Worm (Caenorhabditis elegans) whole organism, L1 larva: ENCODE measurements around the gene semi-1.
A peak's percentile ranks its signal among the peaks of the same experiment; 100 is the strongest.

Source experiments
- C16A3.4 ChIP-seq: fragments of 150-350 bp; optimal IDR thresholded peaks from 2 replicates; lab custom pipeline; 2014; ENCODE audit warnings: missing biosample characterization, missing genetic modification characterization
- F16B12.6 ChIP-seq: fragments of 150-350 bp; optimal IDR thresholded peaks from 2 replicates; lab custom pipeline; 2014; ENCODE audit warnings: missing biosample characterization, missing genetic modification characterization
- aha-1 ChIP-seq: fragments of 150-350 bp; optimal IDR thresholded peaks from 2 replicates; lab custom pipeline; 2014; ENCODE audit warnings: missing biosample characterization, missing genetic modification characterization
- alr-1 ChIP-seq: fragments of 200-800 bp; sonication (Bioruptor generic); optimal IDR thresholded peaks from 2 replicates; lab custom pipeline; 2018; ENCODE audit warnings: borderline replicate concordance, mild to moderate bottlenecking, missing genetic modification characterization, missing compliant biosample characterization
- aly-2 ChIP-seq: fragments of 150-350 bp; optimal IDR thresholded peaks from 2 replicates; lab custom pipeline; 2014; ENCODE audit warnings: missing biosample characterization, missing genetic modification characterization
- ama-1 ChIP-seq: fragments of 150-350 bp; optimal IDR thresholded peaks from 2 replicates; lab custom pipeline; 2014
- ceh-8 ChIP-seq: fragments of 200-800 bp; sonication (Bioruptor generic); optimal IDR thresholded peaks from 2 replicates; lab custom pipeline; 2018; ENCODE audit warnings: mild to moderate bottlenecking, missing genetic modification characterization, moderate library complexity, missing compliant biosample characterization
- ceh-82 ChIP-seq, 3 experiments: fragments of 150-350 bp in 1 of 3; sonication (generic microtip) in 2 of 3; optimal IDR thresholded peaks; 2 replicates each; lab custom pipeline; 2014 to 2017; ENCODE audit warnings: missing biosample characterization in 3 of 3, missing genetic modification characterization in 3 of 3
- ceh-88 ChIP-seq: fragments of 200-800 bp; sonication (Bioruptor generic); IDR thresholded peaks from 2 replicates; pipeline ENCODE4 v1.3.6; 2022; ENCODE audit warnings: missing genetic modification characterization, missing compliant biosample characterization
- ceh-90 ChIP-seq: sonication (generic microtip); optimal IDR thresholded peaks from 2 replicates; lab custom pipeline; 2016; ENCODE audit warnings: missing genetic modification characterization, missing compliant biosample characterization
- dsc-1 ChIP-seq: sonication (generic microtip); optimal IDR thresholded peaks from 2 replicates; lab custom pipeline; 2016; ENCODE audit warnings: mild to moderate bottlenecking, missing genetic modification characterization, missing compliant biosample characterization
- efl-1 ChIP-seq, 4 experiments: fragments of 150-350 bp; optimal IDR thresholded peaks in 3 of 4; peaks in 1 of 4; 1 replicate in 1 of 4; 2 replicates in 3 of 4; lab custom pipeline; 2014; ENCODE audit warnings: missing biosample characterization in 2 of 4, missing genetic modification characterization in 2 of 4, missing genetic modification reagents in 2 of 4
- egl-13 ChIP-seq: sonication (generic microtip); optimal IDR thresholded peaks from 2 replicates; lab custom pipeline; 2016; ENCODE audit warnings: missing genotype, missing genetic modification reagents, missing genetic modification characterization, missing compliant biosample characterization
- egl-27 ChIP-seq, 2 experiments: fragments of 150-350 bp in 1 of 2; sonication (generic microtip); optimal IDR thresholded peaks; 3 replicates each; lab custom pipeline; 2017 to 2018; ENCODE audit warnings: missing biosample characterization in 2 of 2, missing genetic modification characterization in 2 of 2, missing genetic modification reagents in 2 of 2
- elt-3 ChIP-seq, 6 experiments: fragments of 150-350 bp in 1 of 6; sonication (generic microtip); optimal IDR thresholded peaks; 2 replicates each; lab custom pipeline; 2017 to 2018; ENCODE audit warnings: missing biosample characterization in 6 of 6, missing genetic modification characterization in 6 of 6, inconsistent platforms in 1 of 6
- ets-5 ChIP-seq: fragments of 200-800 bp; sonication (Bioruptor generic); IDR thresholded peaks from 2 replicates; pipeline ENCODE4 v1.3.6; 2022; ENCODE audit warnings: missing genetic modification characterization, missing compliant biosample characterization
- fkh-8 ChIP-seq: sonication (generic microtip); optimal IDR thresholded peaks from 2 replicates; lab custom pipeline; 2016; ENCODE audit warnings: mild to moderate bottlenecking, missing genetic modification characterization, missing compliant biosample characterization
- fos-1 ChIP-seq: fragments of 150-350 bp; optimal IDR thresholded peaks from 2 replicates; lab custom pipeline; 2014; ENCODE audit warnings: missing biosample characterization, missing genetic modification characterization
- irx-1 ChIP-seq: sonication (generic microtip); optimal IDR thresholded peaks from 2 replicates; lab custom pipeline; 2016; ENCODE audit warnings: missing genetic modification characterization, missing compliant biosample characterization
- isw-1 ChIP-seq: fragments of 200-800 bp; sonication (Bioruptor generic); IDR thresholded peaks from 2 replicates; pipeline ENCODE4 v1.3.6; 2022; ENCODE audit warnings: missing genetic modification characterization, missing compliant biosample characterization
- lin-13 ChIP-seq: fragments of 150-350 bp; optimal IDR thresholded peaks from 2 replicates; lab custom pipeline; 2014; ENCODE audit warnings: missing biosample characterization, missing genetic modification reagents, missing genetic modification characterization
- lin-14 ChIP-seq: fragments of 200-800 bp; sonication (Bioruptor generic); optimal IDR thresholded peaks from 2 replicates; lab custom pipeline; 2018; ENCODE audit warnings: mild to moderate bottlenecking, missing genetic modification characterization, moderate library complexity, missing compliant biosample characterization
- lin-15B ChIP-seq: fragments of 150-350 bp; sonication (generic microtip); optimal IDR thresholded peaks from 3 replicates; lab custom pipeline; 2014; ENCODE audit warnings: missing biosample characterization, missing genetic modification characterization
- lin-35 ChIP-seq, 2 experiments: fragments of 150-350 bp; optimal IDR thresholded peaks; 2 replicates each; lab custom pipeline; 2014; ENCODE audit warnings: missing biosample characterization in 2 of 2, missing genetic modification characterization in 2 of 2, missing genetic modification reagents in 2 of 2
- lin-39 ChIP-seq: fragments of 150-350 bp; optimal IDR thresholded peaks from 2 replicates; lab custom pipeline; 2014; ENCODE audit warnings: missing biosample characterization, missing genetic modification reagents, missing genetic modification characterization
- lsy-2 ChIP-seq, 2 experiments: fragments of 150-350 bp; optimal IDR thresholded peaks; 2 replicates each; lab custom pipeline; 2014; ENCODE audit warnings: missing biosample characterization in 2 of 2, missing genetic modification characterization in 2 of 2
- mdl-1 ChIP-seq, 2 experiments: fragments of 150-350 bp; optimal IDR thresholded peaks; 2 replicates each; lab custom pipeline; 2014 to 2017; ENCODE audit warnings: missing biosample characterization in 2 of 2, missing genetic modification characterization in 2 of 2, inconsistent platforms in 1 of 2
- mef-2 ChIP-seq: fragments of 150-350 bp; optimal IDR thresholded peaks from 2 replicates; lab custom pipeline; 2014; ENCODE audit warnings: missing biosample characterization, missing genetic modification characterization
- nhr-11 ChIP-seq: fragments of 150-350 bp; optimal IDR thresholded peaks from 2 replicates; lab custom pipeline; 2014; ENCODE audit warnings: missing biosample characterization, missing genetic modification characterization
- nhr-19 ChIP-seq: fragments of 200-800 bp; sonication (Bioruptor generic); conservative IDR thresholded peaks from 2 replicates; pipeline ENCODE4 v1.3.6; 2022; ENCODE audit warnings: missing genetic modification characterization, missing compliant biosample characterization
- nhr-237 ChIP-seq: fragments of 150-350 bp; optimal IDR thresholded peaks from 2 replicates; lab custom pipeline; 2014; ENCODE audit warnings: missing biosample characterization, missing genetic modification characterization
- nhr-28 ChIP-seq: fragments of 150-350 bp; optimal IDR thresholded peaks from 2 replicates; lab custom pipeline; 2014; ENCODE audit warnings: missing biosample characterization, missing genetic modification characterization
- nhr-71 ChIP-seq: sonication (generic microtip); optimal IDR thresholded peaks from 2 replicates; lab custom pipeline; 2016; ENCODE audit warnings: mild to moderate bottlenecking, missing genetic modification characterization, moderate library complexity, missing compliant biosample characterization
- nhr-76 ChIP-seq: sonication (generic microtip); optimal IDR thresholded peaks from 2 replicates; lab custom pipeline; 2017; ENCODE audit warnings: missing biosample characterization, missing genetic modification characterization
- nhr-77 ChIP-seq: fragments of 150-350 bp; optimal IDR thresholded peaks from 2 replicates; lab custom pipeline; 2014; ENCODE audit warnings: missing biosample characterization, missing genetic modification characterization
- nhr-85 ChIP-seq: sonication (generic microtip); peaks from one replicate; lab custom pipeline; 2016; ENCODE audit warnings: missing genetic modification characterization, inconsistent platforms, missing compliant biosample characterization
- nhr-90 ChIP-seq: sonication (generic microtip); optimal IDR thresholded peaks from 2 replicates; lab custom pipeline; 2016; ENCODE audit warnings: mild to moderate bottlenecking, missing genetic modification characterization, missing compliant biosample characterization; ENCODE audit not compliant: poor library complexity
- pag-3 ChIP-seq: sonication (generic microtip); optimal IDR thresholded peaks from 2 replicates; lab custom pipeline; 2017; ENCODE audit warnings: missing genetic modification characterization, mild to moderate bottlenecking, missing compliant biosample characterization, antibody characterized with exemption, borderline replicate concordance; ENCODE audit not compliant: insufficient read depth
- pax-3 ChIP-seq: fragments of 200-800 bp; sonication (Bioruptor generic); optimal IDR thresholded peaks from 2 replicates; lab custom pipeline; 2018; ENCODE audit warnings: mild to moderate bottlenecking, missing genetic modification characterization, moderate library complexity, missing compliant biosample characterization
- rnt-1 ChIP-seq: sonication (generic microtip); optimal IDR thresholded peaks from 2 replicates; lab custom pipeline; 2016; ENCODE audit warnings: mild to moderate bottlenecking, missing genetic modification characterization, moderate library complexity, missing compliant biosample characterization
- skn-1 ChIP-seq: fragments of 150-350 bp; optimal IDR thresholded peaks from 2 replicates; lab custom pipeline; 2014; ENCODE audit warnings: missing biosample characterization, missing genetic modification characterization
- snpc-4 ChIP-seq: fragments of 150-350 bp; optimal IDR thresholded peaks from 2 replicates; lab custom pipeline; 2014; ENCODE audit warnings: missing biosample characterization, missing genetic modification characterization
- sox-4 ChIP-seq: sonication (generic microtip); optimal IDR thresholded peaks from 2 replicates; lab custom pipeline; 2016; ENCODE audit warnings: missing genetic modification characterization, missing compliant biosample characterization
- swsn-7 ChIP-seq: sonication (generic microtip); optimal IDR thresholded peaks from 2 replicates; lab custom pipeline; 2016; ENCODE audit warnings: missing genetic modification characterization, missing compliant biosample characterization
- tlp-1 ChIP-seq: fragments of 150-350 bp; optimal IDR thresholded peaks from 2 replicates; lab custom pipeline; 2014; ENCODE audit warnings: missing biosample characterization, missing genetic modification characterization
- unc-130 ChIP-seq: fragments of 150-350 bp; optimal IDR thresholded peaks from 2 replicates; lab custom pipeline; 2017; ENCODE audit warnings: missing biosample characterization, missing genetic modification characterization, inconsistent platforms
- unc-30 ChIP-seq: sonication (generic microtip); optimal IDR thresholded peaks from 2 replicates; lab custom pipeline; 2017; ENCODE audit warnings: missing biosample characterization, missing genetic modification characterization
- unc-62 ChIP-seq: fragments of 150-350 bp; optimal IDR thresholded peaks from 2 replicates; lab custom pipeline; 2014; ENCODE audit warnings: missing biosample characterization, missing genetic modification reagents, missing genetic modification characterization
- unc-86 ChIP-seq: sonication (generic microtip); optimal IDR thresholded peaks from 2 replicates; lab custom pipeline; 2016; ENCODE audit warnings: missing genetic modification characterization, missing compliant biosample characterization
- unc-98 ChIP-seq: fragments of 200-800 bp; sonication (Bioruptor generic); IDR thresholded peaks from 2 replicates; pipeline ENCODE4 v1.3.6; 2022; ENCODE audit warnings: missing genetic modification characterization, missing compliant biosample characterization
- xbp-1 ChIP-seq: sonication (generic microtip); optimal IDR thresholded peaks from 2 replicates; lab custom pipeline; 2016; ENCODE audit warnings: missing genetic modification characterization, missing compliant biosample characterization
- zag-1 ChIP-seq: fragments of 150-350 bp; optimal IDR thresholded peaks from 2 replicates; lab custom pipeline; 2014; ENCODE audit warnings: missing biosample characterization, missing genetic modification characterization
- ztf-11 ChIP-seq, 2 experiments: sonication (generic microtip); optimal IDR thresholded peaks; 2 replicates each; lab custom pipeline; 2016 to 2017; ENCODE audit warnings: missing genetic modification characterization in 2 of 2, missing biosample characterization in 1 of 2, missing compliant biosample characterization in 1 of 2

semi-1 gene

DNA sequence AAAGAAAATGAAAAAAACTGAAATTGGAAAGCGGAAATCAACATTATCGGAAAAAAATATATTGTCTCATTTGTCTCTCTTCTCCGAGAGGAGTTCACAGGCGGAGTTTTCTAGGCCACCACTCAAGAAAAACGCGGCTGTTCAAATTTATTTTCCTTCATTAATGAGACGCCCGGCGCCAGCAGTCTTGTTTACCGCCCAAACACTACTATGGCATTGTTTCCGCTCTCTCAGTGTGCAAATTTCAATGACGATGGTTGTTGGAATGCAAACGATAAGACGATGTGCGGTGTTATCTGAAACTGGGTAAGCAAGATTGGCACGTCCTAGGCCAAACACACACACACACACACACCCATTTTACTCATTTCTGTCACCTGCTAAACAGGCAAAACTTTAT lies 41.7 kb upstream of the semi-1 start, which contains the start of gene cav-2 (continued):
- peak; percentile 71 for TF ChIP-seq lin-15B (tag; lab: Kevin White, UChicago)
- peak; percentile 50 for TF ChIP-seq nhr-11 (tag; lab: Kevin White, UChicago)
- TF ChIP-seq nhr-19: peak; percentile 88
- no peak for TF ChIP-seq zag-1
- TF ChIP-seq egl-13 (tag; lab: Kevin White, UChicago): peak; percentile 94
- peak; percentile 86 for TF ChIP-seq unc-98 (GFP tag; lab: Robert Waterston, UW)
- TF ChIP-seq snpc-4: peak; percentile 33
- TF ChIP-seq fos-1 (tag; lab: Kevin White, UChicago): peak; percentile 72
- peak; percentile 97 for TF ChIP-seq ceh-90 (tag; lab: Kevin White, UChicago)
- TF ChIP-seq lsy-2 (tag; optimal IDR thresholded peaks at IDR 0.05; lab: Kevin White, UChicago): peak; percentile 83 to 84
- peak; percentile 68 for TF ChIP-seq lin-39 (tag; lab: Kevin White, UChicago)
- peak; percentile 75 for TF ChIP-seq unc-86 (tag; lab: Kevin White, UChicago)
- no peak for TF ChIP-seq unc-30 (tag; lab: Kevin White, UChicago)
- TF ChIP-seq efl-1 (optimal IDR thresholded peaks at IDR 0.05; lab: Kevin White, UChicago): peak; percentile 89 to 97
- TF ChIP-seq efl-1 (GFP tag; optimal IDR thresholded peaks at IDR 0.05 in 1 of 2; lab: Kevin White, UChicago): peak; percentile 97 to 99
- peak; percentile 92 for TF ChIP-seq sox-4 (tag; lab: Kevin White, UChicago)
- TF ChIP-seq nhr-28 (tag; lab: Kevin White, UChicago): no peak
- peak; percentile 99 for TF ChIP-seq pax-3 (tag; lab: Kevin White, UChicago)
- peak in 1 of 2 experiments; percentile 50 for TF ChIP-seq mdl-1 (tag; optimal IDR thresholded peaks at IDR 0.05; lab: Kevin White, UChicago)
- TF ChIP-seq aly-2: no peak
- no peak for TF ChIP-seq ama-1 (lab: Kevin White, UChicago)
- TF ChIP-seq lin-35 (GFP tag; optimal IDR thresholded peaks at IDR 0.05; lab: Kevin White, UChicago): peak; percentile 96
- TF ChIP-seq swsn-7 (tag; lab: Kevin White, UChicago): peak; percentile 86
- TF ChIP-seq nhr-237 (tag; lab: Kevin White, UChicago): peak; percentile 56
- 0 out of 2 replicates have a peak, but pooled peaks have one; percentile 29 for TF ChIP-seq ceh-88
- TF ChIP-seq skn-1 (tag; lab: Kevin White, UChicago): peak; percentile 42
- TF ChIP-seq xbp-1: peak; percentile 88
- peak in 2 of 6 experiments; percentile 38 to 78 for TF ChIP-seq elt-3 (tag; optimal IDR thresholded peaks at IDR 0.05; lab: Kevin White, UChicago)
- TF ChIP-seq isw-1 (GFP tag; lab: Robert Waterston, UW): peak; percentile 79
- peak; percentile 65 for TF ChIP-seq lin-13
- no peak for TF ChIP-seq aha-1 (tag; lab: Kevin White, UChicago)
- peak; percentile 82 for TF ChIP-seq lin-14 (GFP tag; lab: Kevin White, UChicago)
- TF ChIP-seq F16B12.6: no peak
- no peak for TF ChIP-seq ets-5 (GFP tag; lab: Robert Waterston, UW)
- peak; percentile 60 for TF ChIP-seq unc-130 (tag; lab: Kevin White, UChicago)
- TF ChIP-seq ceh-8 (GFP tag; lab: Kevin White, UChicago): peak; percentile 64
- peak; percentile 96 for TF ChIP-seq nhr-85
- peak; percentile 93 for TF ChIP-seq nhr-90
- TF ChIP-seq ztf-11 (tag; optimal IDR thresholded peaks at IDR 0.05; lab: Kevin White, UChicago): peak in 1 of 2 experiments; percentile 97
- TF ChIP-seq mef-2 (tag; lab: Kevin White, UChicago): no peak
- TF ChIP-seq rnt-1 (tag; lab: Kevin White, UChicago): peak; percentile 99
- no peak for TF ChIP-seq nhr-76 (tag; lab: Kevin White, UChicago)
- TF ChIP-seq alr-1 (tag; lab: Kevin White, UChicago): peak; percentile 12
- no peak for TF ChIP-seq egl-27 (tag; optimal IDR thresholded peaks at IDR 0.05; lab: Kevin White, UChicago)
- TF ChIP-seq C16A3.4 (tag; lab: Kevin White, UChicago): peak; percentile 63
- TF ChIP-seq dsc-1 (tag; lab: Kevin White, UChicago): peak; percentile 96
- TF ChIP-seq nhr-77 (tag; lab: Kevin White, UChicago): peak; percentile 10
- no peak for TF ChIP-seq unc-62 (GFP tag; lab: Kevin White, UChicago)
- TF ChIP-seq nhr-71: peak; percentile 93
- TF ChIP-seq ceh-82 (tag; optimal IDR thresholded peaks at IDR 0.05; lab: Kevin White, UChicago): peak; percentile 67 to 79 (median 76)
- no peak for TF ChIP-seq tlp-1 (tag; lab: Kevin White, UChicago)
- TF ChIP-seq irx-1 (tag; lab: Kevin White, UChicago): peak; percentile 95
- TF ChIP-seq fkh-8 (tag; lab: Kevin White, UChicago): peak; percentile 76
- TF ChIP-seq pag-3 (tag; lab: Kevin White, UChicago): no peak
